Fruit fly (Drosophila melanogaster): ENCODE data around the gene lmgA.
A peak's percentile ranks its signal among the peaks of the same experiment; 100 is the strongest.

dm6 chr2L:8521724-8522309, 6.6 kb downstream of the lmgA start, which contains the start of gene Acer:
- TF ChIP-seq ovo (GFP tag; optimal IDR thresholded peaks at IDR 0.05) (peak; percentile 95), Crg-1 (GFP tag; optimal IDR thresholded peaks at IDR 0.05) (no peak), bab1 (GFP tag; optimal IDR thresholded peaks at IDR 0.05) (peak; percentile 48), CG7101 (tag; optimal IDR thresholded peaks at IDR 0.05) (no peak), Hr96 (GFP tag; optimal IDR thresholded peaks at IDR 0.05) (no peak), Mnt (GFP tag; optimal IDR thresholded peaks at IDR 0.05) (peak; percentile 23), CG7045 (GFP tag; optimal IDR thresholded peaks at IDR 0.05) (no peak), kay (GFP tag; ENCODE audit: borderline replicate concordance) (no peak), CG12768 (GFP tag; optimal IDR thresholded peaks at IDR 0.05) (peak; percentile 2), CG33017 (tag; optimal IDR thresholded peaks at IDR 0.05) (no peak), cnc (optimal IDR thresholded peaks at IDR 0.05) (no peak), CG1620 (GFP tag; optimal IDR thresholded peaks at IDR 0.05) (no peak), CG11617 (GFP tag; optimal IDR thresholded peaks at IDR 0.05) (no peak), Clk (GFP tag; optimal IDR thresholded peaks at IDR 0.05) (no peak)

Measured in whole organism, adult.